Comparison of ENCODE assay signal across 5 fruit fly cellular contexts in genomic region chr3L:15967588-15968500, dm6.
TF ChIP-seq lines count a peak whose summit lies in the region.

TSS of gene Brr2 (minus strand) at chr3L:15967872.
TSS of gene CG10516 (plus strand) at chr3L:15968204.

- TF ChIP-seq CTCF in whole organism, embryonic (GFP tag; optimal IDR thresholded peaks at IDR 0.05; lab: Kevin White, UChicago), result no peak

TF ChIP-seq in whole organism, adult, 20 proteins besides CTCF, POLR2A, EP300 and RAD21 (continues in another document):
- TF ChIP-seq bab1 (GFP tag; optimal IDR thresholded peaks at IDR 0.05; lab: Kevin White, UChicago) (peak; percentile 76), CG12768 (GFP tag; optimal IDR thresholded peaks at IDR 0.05; lab: Kevin White, UChicago) (no peak), tj (GFP tag; optimal IDR thresholded peaks at IDR 0.05; lab: Kevin White, UChicago) (no peak), toe (GFP tag; optimal IDR thresholded peaks at IDR 0.05; lab: Kevin White, UChicago) (peak; percentile 65), cnc (optimal IDR thresholded peaks at IDR 0.05; lab: Kevin White, UChicago) (no peak), Mnt (GFP tag; optimal IDR thresholded peaks at IDR 0.05; lab: Kevin White, UChicago) (peak; percentile 43), pad (GFP tag; optimal IDR thresholded peaks at IDR 0.05; lab: Kevin White, UChicago) (no peak), CG5204 (GFP tag; optimal IDR thresholded peaks at IDR 0.05; lab: Kevin White, UChicago) (no peak), Hr96 (GFP tag; optimal IDR thresholded peaks at IDR 0.05; lab: Kevin White, UChicago) (peak; percentile 47), CG11617 (GFP tag; optimal IDR thresholded peaks at IDR 0.05; lab: Kevin White, UChicago) (peak; percentile 40), CG33017 (tag; optimal IDR thresholded peaks at IDR 0.05; lab: Kevin White, UChicago) (no peak), CG7045 (GFP tag; optimal IDR thresholded peaks at IDR 0.05; lab: Kevin White, UChicago) (no peak), Clk (GFP tag; optimal IDR thresholded peaks at IDR 0.05; lab: Kevin White, UChicago) (no peak), kay (GFP tag; lab: Kevin White, UChicago; ENCODE audit: borderline replicate concordance) (no peak), Crg-1 (GFP tag; optimal IDR thresholded peaks at IDR 0.05; lab: Kevin White, UChicago) (no peak), ovo (GFP tag; optimal IDR thresholded peaks at IDR 0.05; lab: Kevin White, UChicago) (no peak), CG7101 (tag; optimal IDR thresholded peaks at IDR 0.05; lab: Kevin White, UChicago) (no peak), CG14711 (tag; optimal IDR thresholded peaks at IDR 0.05; lab: Kevin White, UChicago) (peak; percentile 17), cic (GFP tag; optimal IDR thresholded peaks at IDR 0.05; lab: Kevin White, UChicago) (no peak)

TF ChIP-seq in whole organism, embryonic, 481 proteins besides CTCF, POLR2A, EP300 and RAD21 (continues in another document):
- TF ChIP-seq CG11093 (GFP tag; IDR thresholded peaks at IDR 0.05; lab: Robert Waterston, UW) (no peak), CG4617 (GFP tag; optimal IDR thresholded peaks at IDR 0.05; lab: Kevin White, UChicago; ENCODE audit: borderline replicate concordance) (peak; percentile 80), D19A (tag; optimal IDR thresholded peaks at IDR 0.05; lab: Kevin White, UChicago) (no peak), Doc3 (GFP tag; IDR thresholded peaks at IDR 0.05; lab: Robert Waterston, UW; ENCODE audit: partially characterized antibody) (no peak), ken (GFP tag; IDR thresholded peaks at IDR 0.05; lab: Robert Waterston, UW) (no peak), CG11560 (tag; IDR thresholded peaks at IDR 0.05; lab: Robert Waterston, UW) (no peak), HmgD (GFP tag; optimal IDR thresholded peaks at IDR 0.05; lab: Kevin White, UChicago) (peak; percentile 23), CG5953 (GFP tag; IDR thresholded peaks at IDR 0.05; lab: Robert Waterston, UW) (no peak), CG4854 (GFP tag; optimal IDR thresholded peaks at IDR 0.05; lab: Kevin White, UChicago) (no peak), mirr (GFP tag; optimal IDR thresholded peaks at IDR 0.05; lab: Kevin White, UChicago) (no peak), Drgx (GFP tag; IDR thresholded peaks at IDR 0.05; lab: Robert Waterston, UW) (no peak), CG9727 (GFP tag; optimal IDR thresholded peaks at IDR 0.05; lab: Kevin White, UChicago) (no peak), CG11247 (GFP tag; IDR thresholded peaks at IDR 0.05; lab: Robert Waterston, UW) (no peak), cwo (GFP tag; optimal IDR thresholded peaks at IDR 0.05; lab: Kevin White, UChicago) (no peak), hb (GFP tag; IDR thresholded peaks at IDR 0.05; lab: Robert Waterston, UW; ENCODE audit: partially characterized antibody) (no peak), CG11723 (GFP tag; optimal IDR thresholded peaks at IDR 0.05; lab: Kevin White, UChicago) (no peak), crc (GFP tag; optimal IDR thresholded peaks at IDR 0.05; lab: Kevin White, UChicago) (no peak), HLH3B (GFP tag; IDR thresholded peaks at IDR 0.05; lab: Robert Waterston, UW) (no peak), bab2 (GFP tag; optimal IDR thresholded peaks at IDR 0.05; lab: Kevin White, UChicago) (peak; percentile 36)

TF ChIP-seq in whole organism, prepupa, 60 proteins besides CTCF, POLR2A, EP300 and RAD21:
- TF ChIP-seq CG8319 (GFP tag; optimal IDR thresholded peaks at IDR 0.05; lab: Kevin White, UChicago) (peak; percentile 28), CG31627 (GFP tag; optimal IDR thresholded peaks at IDR 0.05; lab: Kevin White, UChicago) (peak; percentile 31), ss (GFP tag; optimal IDR thresholded peaks at IDR 0.05; lab: Kevin White, UChicago) (peak in 1 of 2 experiments; percentile 37), esn (GFP tag; optimal IDR thresholded peaks at IDR 0.05; lab: Kevin White, UChicago) (peak; percentile 33), achi (GFP tag; optimal IDR thresholded peaks at IDR 0.05; lab: Kevin White, UChicago) (no peak), fkh (GFP tag; optimal IDR thresholded peaks at IDR 0.05; lab: Kevin White, UChicago) (peak; percentile 98), CG3032 (tag; optimal IDR thresholded peaks at IDR 0.05; lab: Kevin White, UChicago) (peak; percentile 29), Sox14 (GFP tag; optimal IDR thresholded peaks at IDR 0.05; lab: Kevin White, UChicago) (peak; percentile 54), lz (GFP tag; optimal IDR thresholded peaks at IDR 0.05; lab: Kevin White, UChicago) (no peak), CG10669 (GFP tag; optimal IDR thresholded peaks at IDR 0.05; lab: Kevin White, UChicago) (no peak), CG6163 (GFP tag; IDR thresholded peaks at IDR 0.05; lab: Robert Waterston, UW) (no peak), vri (GFP tag; optimal IDR thresholded peaks at IDR 0.05; lab: Kevin White, UChicago) (no peak)

TF ChIP-seq in whole organism, pupa, 21 proteins besides CTCF, POLR2A, EP300 and RAD21:
- TF ChIP-seq CG8301 (tag; optimal IDR thresholded peaks at IDR 0.05; lab: Kevin White, UChicago) (no peak), rn (GFP tag; IDR thresholded peaks at IDR 0.05; lab: Robert Waterston, UW) (no peak), CG13204 (GFP tag; optimal IDR thresholded peaks at IDR 0.05; lab: Kevin White, UChicago) (no peak), CG32121 (GFP tag; IDR thresholded peaks at IDR 0.05; lab: Robert Waterston, UW) (no peak), EcR (GFP tag; optimal IDR thresholded peaks at IDR 0.05; lab: Kevin White, UChicago) (peak; percentile 93), CG15710 (tag; optimal IDR thresholded peaks at IDR 0.05; lab: Kevin White, UChicago) (peak; percentile 1), Snoo (tag; optimal IDR thresholded peaks at IDR 0.05; lab: Kevin White, UChicago) (no peak), fd96Ca (GFP tag; IDR thresholded peaks at IDR 0.05; lab: Robert Waterston, UW) (0 out of 3 replicates have a peak, but pooled peaks have one; percentile 33), CG12605 (GFP tag; IDR thresholded peaks at IDR 0.05; lab: Robert Waterston, UW) (no peak), Ets98B (GFP tag; IDR thresholded peaks at IDR 0.05; lab: Robert Waterston, UW) (no peak), CG10348 (GFP tag; IDR thresholded peaks at IDR 0.05; lab: Robert Waterston, UW) (no peak), gl (tag; optimal IDR thresholded peaks at IDR 0.05; lab: Kevin White, UChicago) (no peak), Pif1B (GFP tag; optimal IDR thresholded peaks at IDR 0.05; lab: Kevin White, UChicago) (no peak)

TF ChIP-seq in whole organism, wandering third instar larva, 38 proteins besides CTCF, POLR2A, EP300 and RAD21:
- peak; percentile 5 for TF ChIP-seq CG9705 (GFP tag; optimal IDR thresholded peaks at IDR 0.05; lab: Kevin White, UChicago)
- TF ChIP-seq psq (GFP tag; optimal IDR thresholded peaks at IDR 0.05; lab: Kevin White, UChicago), result peak; percentile 32
- TF ChIP-seq sv (GFP tag; optimal IDR thresholded peaks at IDR 0.05; lab: Kevin White, UChicago), result peak; percentile 30
- no peak for TF ChIP-seq rgr (GFP tag; optimal IDR thresholded peaks at IDR 0.05; lab: Kevin White, UChicago)
- peak; percentile 34 for TF ChIP-seq ey (GFP tag; optimal IDR thresholded peaks at IDR 0.05; lab: Kevin White, UChicago)
- TF ChIP-seq jim (GFP tag; optimal IDR thresholded peaks at IDR 0.05; lab: Kevin White, UChicago), result no peak
- TF ChIP-seq Hr83 (GFP tag; optimal IDR thresholded peaks at IDR 0.05; lab: Kevin White, UChicago; ENCODE audit: poor library complexity, severe bottlenecking), result peak; percentile 56
- no peak for TF ChIP-seq Abd-B (GFP tag; optimal IDR thresholded peaks at IDR 0.05; lab: Kevin White, UChicago)
